Fruit fly (Drosophila melanogaster) whole organism, pupa: Measurements from ENCODE around the gene CCT1.

Source experiments
- CG12605 ChIP-seq: fragments of 200-800 bp; sonication (Bioruptor generic); IDR thresholded peaks from 2 replicates; pipeline ENCODE4 v1.3.6; 2022; ENCODE audit warnings: missing biosample characterization, missing genetic modification characterization
- CG4496 ChIP-seq: fragments of 200-800 bp; sonication (Bioruptor generic); IDR thresholded peaks from 3 replicates; pipeline ENCODE4 v1.3.6; 2022; ENCODE audit warnings: missing biosample characterization, missing genetic modification characterization
- Ets98B ChIP-seq: fragments of 200-800 bp; sonication (Bioruptor generic); IDR thresholded peaks from 2 replicates; pipeline ENCODE4 v1.3.6; 2022; ENCODE audit warnings: missing biosample characterization, missing genetic modification characterization
- Pif1B ChIP-seq: fragments of 200-800 bp; sonication (Bioruptor generic); optimal IDR thresholded peaks from 3 replicates; lab custom pipeline; 2016; ENCODE audit warnings: missing biosample characterization, missing genetic modification characterization

DNA sequence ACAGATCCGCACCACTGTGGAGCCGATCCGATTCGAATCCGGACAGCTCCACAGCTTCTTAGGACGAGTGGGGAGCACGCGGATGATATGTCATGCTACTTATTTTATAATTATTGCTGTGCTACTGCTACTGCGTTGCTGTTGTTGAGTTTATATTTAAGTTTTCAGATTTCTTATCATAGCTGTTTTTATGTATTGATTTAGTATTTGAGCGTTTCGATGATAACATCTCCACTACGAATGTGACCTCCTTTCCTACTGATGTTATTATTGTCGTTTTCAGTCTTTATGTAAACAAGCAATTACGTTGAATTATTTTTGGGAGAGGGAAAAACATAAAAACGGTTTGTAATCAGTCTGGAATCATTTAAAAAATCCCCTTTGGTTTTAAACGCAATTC, 35.2 kb downstream of the CCT1 start:
- TF ChIP-seq Pif1B (GFP tag; lab: Kevin White, UChicago), result no peak
- no peak for TF ChIP-seq CG4496 (GFP tag; lab: Robert Waterston, UW)
- no peak for TF ChIP-seq CG12605 (GFP tag; lab: Robert Waterston, UW)
- TF ChIP-seq Ets98B, result no peak
